Fruit fly (Drosophila melanogaster): ENCODE data around the gene Lmpt.

- no peak for TF ChIP-seq CG8478 (optimal IDR thresholded peaks at IDR 0.05)
- TF ChIP-seq psq (optimal IDR thresholded peaks at IDR 0.05) = no peak
- no peak for TF ChIP-seq usp (GFP tag; optimal IDR thresholded peaks at IDR 0.05)
- TF ChIP-seq pan (optimal IDR thresholded peaks at IDR 0.05) = no peak
- TF ChIP-seq EcR (GFP tag; optimal IDR thresholded peaks at IDR 0.05) = no peak
Measured at dm6 chr3L:16958397-16959080, 93.4 kb downstream of the Lmpt start.
